Worm (Caenorhabditis elegans): ENCODE results near the gene Y72A10A.1.

Gene Y72A10A.1

DNA sequence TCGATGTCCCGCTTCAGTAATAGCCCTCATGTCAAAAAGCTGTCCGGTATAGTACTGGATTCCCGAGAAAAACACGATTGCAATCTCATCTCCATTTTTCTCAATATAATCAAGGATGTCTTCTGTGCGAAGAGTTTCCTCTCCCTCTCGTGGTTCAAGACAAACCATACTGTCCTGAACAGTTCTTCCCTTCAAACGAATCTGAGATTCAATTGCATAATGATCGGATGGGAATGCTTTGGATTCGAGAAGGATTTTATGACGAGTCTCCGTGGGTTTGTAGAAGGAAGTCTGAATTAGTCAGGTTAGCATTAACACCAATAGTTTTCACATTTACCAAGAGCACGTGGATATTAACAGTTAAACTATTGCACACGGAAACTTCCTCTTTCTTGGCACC is 30.2 kb downstream of the Y72A10A.1 start:
- TF ChIP-seq alr-1 (tag; optimal IDR thresholded peaks at IDR 0.05), result no peak
- TF ChIP-seq elt-3 (tag; optimal IDR thresholded peaks at IDR 0.05), result no peak
- TF ChIP-seq nhr-25 (tag; optimal IDR thresholded peaks at IDR 0.05), result no peak
- TF ChIP-seq nhr-237 (tag; optimal IDR thresholded peaks at IDR 0.05), result no peak
- TF ChIP-seq ceh-82 (tag; optimal IDR thresholded peaks at IDR 0.05), result no peak
- no peak for TF ChIP-seq aly-2 (tag; optimal IDR thresholded peaks at IDR 0.05)
- TF ChIP-seq fos-1 (tag; optimal IDR thresholded peaks at IDR 0.05), result no peak
- no peak for TF ChIP-seq sem-4 (tag; optimal IDR thresholded peaks at IDR 0.05)
- no peak for TF ChIP-seq nhr-129 (tag; optimal IDR thresholded peaks at IDR 0.05)
- no peak for TF ChIP-seq sma-3 (GFP tag; optimal IDR thresholded peaks at IDR 0.05)
- no peak for TF ChIP-seq elt-1 (tag; optimal IDR thresholded peaks at IDR 0.05)
- no peak for TF ChIP-seq dmd-4 (tag; optimal IDR thresholded peaks at IDR 0.05)
- no peak for TF ChIP-seq Y55F3AM.14 (GFP tag; optimal IDR thresholded peaks at IDR 0.05)
- TF ChIP-seq nhr-21 (tag; optimal IDR thresholded peaks at IDR 0.05), result no peak
- no peak for TF ChIP-seq lsy-2 (tag; optimal IDR thresholded peaks at IDR 0.05)
- TF ChIP-seq gmeb-1 (tag; optimal IDR thresholded peaks at IDR 0.05), result no peak
- no peak for TF ChIP-seq nhr-77 (tag; optimal IDR thresholded peaks at IDR 0.05)
- no peak for TF ChIP-seq ZK546.5 (tag; optimal IDR thresholded peaks at IDR 0.05)
- TF ChIP-seq zag-1 (tag; optimal IDR thresholded peaks at IDR 0.05), result no peak

DNA sequence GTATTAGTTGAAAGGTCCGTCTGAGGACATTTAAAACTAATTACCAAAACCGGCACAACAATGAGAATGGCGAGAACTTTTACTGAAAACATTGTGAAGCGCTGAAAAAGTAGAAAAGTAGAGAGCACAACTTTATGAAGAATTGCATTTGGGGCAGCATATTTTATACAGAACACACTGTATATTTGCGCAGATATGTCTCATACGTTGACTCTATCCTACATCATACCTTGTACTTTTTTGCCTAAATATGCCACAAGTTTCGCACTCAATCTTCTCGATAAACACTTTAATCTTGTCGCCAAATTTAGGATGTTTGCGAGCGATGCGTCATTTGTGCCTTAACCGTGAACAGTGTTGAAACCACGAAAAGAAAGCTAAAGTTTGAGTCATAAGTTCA is 34.8 kb downstream of the Y72A10A.1 start, which contains the start of gene C15H9.11:
Gene C15H9.11 (minus strand): TSS at position 101 of the 400 bp plus-strand sequence.
- TF ChIP-seq lin-13 (GFP tag; optimal IDR thresholded peaks at IDR 0.05) (no peak), nhr-21 (tag; optimal IDR thresholded peaks at IDR 0.05) (no peak), ztf-1 (GFP tag; conservative IDR thresholded peaks at IDR 0.05) (no peak), blmp-1 (tag; optimal IDR thresholded peaks at IDR 0.05; ENCODE audit: insufficient read depth) (no peak), unc-62 (GFP tag; optimal IDR thresholded peaks at IDR 0.05) (no peak), nhr-237 (tag; optimal IDR thresholded peaks at IDR 0.05) (no peak), ceh-16 (tag; optimal IDR thresholded peaks at IDR 0.05) (no peak), ztf-11 (tag; optimal IDR thresholded peaks at IDR 0.05) (no peak), C34F6.9 (tag; optimal IDR thresholded peaks at IDR 0.05) (no peak), unc-55 (GFP tag; optimal IDR thresholded peaks at IDR 0.05) (no peak), ama-1 (optimal IDR thresholded peaks at IDR 0.05) (no peak), ztf-4 (tag; optimal IDR thresholded peaks at IDR 0.05) (no peak), fos-1 (tag; optimal IDR thresholded peaks at IDR 0.05) (no peak), nhr-129 (tag; optimal IDR thresholded peaks at IDR 0.05) (no peak), nhr-10 (tag; optimal IDR thresholded peaks at IDR 0.05) (no peak), sma-3 (GFP tag; optimal IDR thresholded peaks at IDR 0.05) (no peak), nhr-23 (tag; optimal IDR thresholded peaks at IDR 0.05) (no peak), aly-2 (tag; optimal IDR thresholded peaks at IDR 0.05) (no peak), crh-2 (tag; optimal IDR thresholded peaks at IDR 0.05) (no peak)

DNA sequence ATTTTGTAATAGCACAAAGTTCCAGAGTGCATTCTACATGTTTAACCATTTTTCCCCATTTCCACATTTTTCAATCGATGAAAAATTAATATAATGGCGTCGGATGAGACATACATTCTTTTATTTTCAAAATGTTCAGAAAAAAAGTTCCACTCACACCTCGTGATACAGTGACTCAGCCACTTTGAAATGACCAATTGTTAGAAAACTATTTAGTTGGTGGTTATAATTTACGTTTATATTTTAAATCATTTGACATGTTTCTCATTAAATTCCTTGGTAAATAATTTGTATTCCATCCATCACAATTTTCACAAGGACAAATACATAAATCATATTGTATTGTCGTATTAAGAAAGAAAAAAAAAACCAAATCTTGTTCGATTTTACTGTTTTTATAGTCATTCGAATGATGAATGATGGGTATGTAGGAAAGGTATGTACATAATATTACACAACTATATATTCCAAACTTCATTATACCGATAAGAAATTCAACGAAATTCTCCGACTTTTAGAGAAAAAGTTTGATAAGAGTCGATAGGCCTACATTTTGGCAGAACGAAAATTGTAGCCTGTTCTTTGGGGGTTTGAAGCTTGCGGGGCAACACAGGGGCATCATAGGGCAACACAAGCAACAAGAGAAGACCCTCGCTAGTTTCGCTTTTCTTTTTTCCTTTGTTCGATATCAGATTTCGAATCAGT is 37.6 kb downstream of the Y72A10A.1 start:
- peak; percentile 65 for TF ChIP-seq fos-1 (tag; optimal IDR thresholded peaks at IDR 0.05)
- TF ChIP-seq blmp-1 (tag; optimal IDR thresholded peaks at IDR 0.05; ENCODE audit: insufficient read depth), result peak; percentile 16
- no peak for TF ChIP-seq sma-3 (GFP tag; optimal IDR thresholded peaks at IDR 0.05)
- peak; percentile 48 for TF ChIP-seq nhr-25 (tag; optimal IDR thresholded peaks at IDR 0.05)

DNA sequence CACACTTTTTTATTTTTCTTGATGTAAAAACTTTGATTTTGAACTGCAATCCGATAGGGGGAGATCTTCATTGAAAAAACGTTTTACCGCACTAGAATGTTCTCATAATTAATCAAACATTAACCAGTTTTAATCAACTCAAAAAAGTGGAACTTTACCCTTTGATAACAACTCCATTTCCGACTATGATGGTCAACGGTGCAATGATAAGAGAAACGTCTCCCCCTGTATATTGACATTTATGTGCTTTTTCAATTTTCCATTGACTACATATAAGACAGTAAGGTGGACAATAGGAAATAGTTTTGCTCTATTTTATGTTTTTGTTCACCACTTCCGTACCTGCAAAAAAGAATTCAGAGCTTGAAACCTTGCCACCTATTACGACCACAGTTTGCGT is 39.7 kb downstream of the Y72A10A.1 start:
- no peak for TF ChIP-seq elt-1 (tag; optimal IDR thresholded peaks at IDR 0.05)
- TF ChIP-seq nhr-11 (tag; optimal IDR thresholded peaks at IDR 0.05), result no peak
- TF ChIP-seq nhr-21 (tag; optimal IDR thresholded peaks at IDR 0.05), result no peak
- no peak for TF ChIP-seq lin-11 (tag; optimal IDR thresholded peaks at IDR 0.05)
- no peak for TF ChIP-seq mbf-1 (tag; optimal IDR thresholded peaks at IDR 0.05)
- TF ChIP-seq nhr-237 (tag; optimal IDR thresholded peaks at IDR 0.05), result no peak
- TF ChIP-seq nhr-77 (tag; optimal IDR thresholded peaks at IDR 0.05), result no peak
- TF ChIP-seq elt-3 (tag; optimal IDR thresholded peaks at IDR 0.05), result no peak
- TF ChIP-seq fos-1 (tag; optimal IDR thresholded peaks at IDR 0.05), result peak; percentile 74
- TF ChIP-seq lin-13 (GFP tag; optimal IDR thresholded peaks at IDR 0.05), result no peak
- TF ChIP-seq unc-62 (GFP tag; optimal IDR thresholded peaks at IDR 0.05), result no peak
- TF ChIP-seq ztf-4 (tag; optimal IDR thresholded peaks at IDR 0.05), result no peak
- no peak for TF ChIP-seq ztf-11 (tag; optimal IDR thresholded peaks at IDR 0.05)
- TF ChIP-seq lsy-2 (tag; optimal IDR thresholded peaks at IDR 0.05), result no peak
- no peak for TF ChIP-seq nhr-25 (tag; optimal IDR thresholded peaks at IDR 0.05)
- peak; percentile 10 for TF ChIP-seq crh-2 (tag; optimal IDR thresholded peaks at IDR 0.05)
- peak; percentile 44 for TF ChIP-seq sma-9 (GFP tag; optimal IDR thresholded peaks at IDR 0.05)
- TF ChIP-seq sma-9 (tag; optimal IDR thresholded peaks at IDR 0.05), result no peak
- no peak for TF ChIP-seq unc-55 (GFP tag; optimal IDR thresholded peaks at IDR 0.05)
- TF ChIP-seq skn-1 (tag; optimal IDR thresholded peaks at IDR 0.05), result no peak

Data from whole organism, L2 larva.